Worm (Caenorhabditis elegans) whole organism, young adult: ENCODE measurements around the gene C56G2.22.

Source experiments
- ama-1 ChIP-seq, 3 experiments: fragments of 150-350 bp in 1 of 3; sonication (generic microtip) in 2 of 3; optimal IDR thresholded peaks; 2 replicates each; lab custom pipeline; 2014 to 2018; ENCODE audit warnings: missing biosample characterization in 2 of 3, missing genetic modification characterization in 2 of 3, missing genetic modification reagents in 2 of 3
- mcd-1 ChIP-seq: fragments of 200-800 bp; sonication (Bioruptor generic); IDR thresholded peaks from 2 replicates; pipeline ENCODE4 v1.3.6; 2022; ENCODE audit warnings: missing genetic modification reagents, missing genetic modification characterization, missing compliant biosample characterization
- ztf-28 ChIP-seq: fragments of 200-800 bp; sonication (Bioruptor generic); IDR thresholded peaks from 2 replicates; pipeline ENCODE4 v1.3.6; 2022; ENCODE audit warnings: missing genetic modification reagents, missing genetic modification characterization, missing compliant biosample characterization

Gene C56G2.22

DNA sequence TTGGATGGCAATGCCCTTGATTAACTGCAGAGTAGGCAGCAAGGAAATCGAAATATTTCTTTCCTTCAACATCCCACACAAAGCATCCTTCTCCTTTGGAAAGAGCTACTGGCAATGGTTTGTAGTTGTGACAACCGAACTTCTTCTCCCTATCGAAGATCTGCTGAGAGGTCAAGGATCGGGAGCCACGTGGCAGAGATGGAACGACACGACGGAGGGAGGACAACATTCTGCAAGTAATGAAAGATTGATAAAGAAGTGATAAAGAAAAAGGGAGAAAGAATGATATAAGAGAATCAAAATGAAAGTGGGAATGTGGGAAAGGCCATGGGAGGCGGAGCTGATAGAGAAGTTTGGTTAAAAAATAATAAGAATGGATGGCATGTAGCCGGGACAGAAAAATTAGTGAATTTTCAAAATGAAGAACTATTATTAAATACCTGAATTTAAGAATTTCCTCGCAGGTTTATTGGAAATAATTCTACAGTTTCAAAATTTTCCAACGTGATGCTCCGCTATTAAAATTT is 49.5 kb downstream of the C56G2.22 start, which contains the start of gene oatr-1:
TSS of gene oatr-1 (minus strand) at position 477 of the 527 bp plus-strand sequence.
- TF ChIP-seq mcd-1 (no peak), ama-1 (optimal IDR thresholded peaks at IDR 0.05; lab: Kevin White, UChicago) (peak; percentile 10), ama-1 (GFP tag; optimal IDR thresholded peaks at IDR 0.05; lab: Kevin White, UChicago) (no peak), ztf-28 (GFP tag; lab: Robert Waterston, UW) (no peak)
